Fruit fly (Drosophila melanogaster) whole organism, embryonic: ENCODE data around the gene CG12992.

Source experiments
- Abd-B ChIP-seq: fragments of 200-800 bp; sonication (Bioruptor generic); optimal IDR thresholded peaks from 2 replicates; lab custom pipeline; 2018; ENCODE audit warnings: missing biosample characterization, mild to moderate bottlenecking, missing genetic modification characterization, moderate library complexity
- Ada2b ChIP-seq: fragments of 200-800 bp; sonication (Bioruptor generic); IDR thresholded peaks from 2 replicates; pipeline ENCODE4 v1.3.6; 2022; ENCODE audit warnings: missing biosample characterization, missing genetic modification characterization
- Adf1 ChIP-seq: fragments of 200-800 bp; sonication (Bioruptor generic); IDR thresholded peaks from 2 replicates; pipeline ENCODE4 v1.3.6; 2022; ENCODE audit warnings: missing biosample characterization, missing genetic modification characterization
- Aef1 ChIP-seq: fragments of 200-800 bp; sonication (Bioruptor generic); IDR thresholded peaks from 3 replicates; pipeline ENCODE4 v1.3.6; 2022; ENCODE audit warnings: missing biosample characterization, missing genetic modification characterization
- Atf-2 ChIP-seq: fragments of 200-800 bp; sonication (Bioruptor generic); optimal IDR thresholded peaks from 2 replicates; lab custom pipeline; 2016; ENCODE audit warnings: missing biosample characterization, missing genetic modification characterization
- CG10209 ChIP-seq: fragments of 200-800 bp; sonication (Bioruptor generic); optimal IDR thresholded peaks from 3 replicates; lab custom pipeline; 2017; ENCODE audit warnings: missing biosample characterization, mild to moderate bottlenecking, missing genetic modification characterization, missing genetic modification reagents
- CG11398 ChIP-seq: fragments of 200-800 bp; sonication (Bioruptor generic); optimal IDR thresholded peaks from 2 replicates; lab custom pipeline; 2016; ENCODE audit warnings: missing biosample characterization, missing genetic modification characterization
- CG1602 ChIP-seq: fragments of 200-800 bp; sonication (Bioruptor generic); optimal IDR thresholded peaks from 3 replicates; lab custom pipeline; 2016; ENCODE audit warnings: missing biosample characterization, missing genetic modification characterization
- CG1647 ChIP-seq: fragments of 200-800 bp; sonication (Bioruptor generic); optimal IDR thresholded peaks from 3 replicates; lab custom pipeline; 2016; ENCODE audit warnings: missing biosample characterization, missing genetic modification characterization
- CG17359 ChIP-seq: fragments of 200-800 bp; sonication (Bioruptor generic); optimal IDR thresholded peaks from 3 replicates; lab custom pipeline; 2018; ENCODE audit warnings: missing biosample characterization, mild to moderate bottlenecking, missing genetic modification characterization, moderate library complexity
- CG17385 ChIP-seq: fragments of 200-800 bp; sonication (Bioruptor generic); optimal IDR thresholded peaks from 3 replicates; lab custom pipeline; 2018; ENCODE audit warnings: missing biosample characterization, mild to moderate bottlenecking, missing genetic modification characterization
- CG17802 ChIP-seq: fragments of 200-800 bp; sonication (Bioruptor generic); optimal IDR thresholded peaks from 2 replicates; lab custom pipeline; 2018; ENCODE audit warnings: missing biosample characterization, mild to moderate bottlenecking, missing genetic modification characterization, moderate library complexity
- CG3838 ChIP-seq: fragments of 200-800 bp; sonication (Bioruptor generic); optimal IDR thresholded peaks from 3 replicates; lab custom pipeline; 2016; ENCODE audit warnings: missing biosample characterization, missing genetic modification characterization
- CG4730 ChIP-seq: fragments of 200-800 bp; sonication (Bioruptor generic); IDR thresholded peaks from 2 replicates; pipeline ENCODE4 v1.3.6; 2022; ENCODE audit warnings: missing biosample characterization, missing genetic modification characterization
- CG7928 ChIP-seq: fragments of 200-800 bp; sonication (Bioruptor generic); optimal IDR thresholded peaks from 2 replicates; lab custom pipeline; 2017; ENCODE audit warnings: missing biosample characterization, mild to moderate bottlenecking, missing genetic modification characterization
- CG9797 ChIP-seq: fragments of 200-800 bp; sonication (Bioruptor generic); optimal IDR thresholded peaks from 3 replicates; lab custom pipeline; 2018; ENCODE audit warnings: missing biosample characterization, mild to moderate bottlenecking, missing genetic modification characterization
- Dll ChIP-seq: fragments of 200-800 bp; sonication (Bioruptor generic); IDR thresholded peaks from 4 replicates; pipeline ENCODE4 v1.3.6; 2022; ENCODE audit warnings: missing biosample characterization, missing genetic modification characterization; ENCODE audit not compliant: partially characterized antibody
- E2f2 ChIP-seq: fragments of 200-800 bp; sonication (Bioruptor generic); IDR thresholded peaks from 2 replicates; pipeline ENCODE4 v1.3.6; 2022; ENCODE audit warnings: missing biosample characterization, missing genetic modification characterization
- ERR ChIP-seq: fragments of 200-800 bp; sonication (Bioruptor generic); optimal IDR thresholded peaks from 2 replicates; lab custom pipeline; 2016; ENCODE audit warnings: missing biosample characterization, missing genetic modification characterization
- Ets65A ChIP-seq: fragments of 200-800 bp; sonication (Bioruptor generic); peaks from one replicate; lab custom pipeline; 2016; ENCODE audit warnings: missing biosample characterization, missing genetic modification characterization
- Ets97D ChIP-seq: fragments of 200-800 bp; sonication (Bioruptor generic); optimal IDR thresholded peaks from 3 replicates; lab custom pipeline; 2016; ENCODE audit warnings: missing biosample characterization, missing genetic modification characterization
- Hr51 ChIP-seq, 2 experiments: fragments of 200-800 bp; sonication (Bioruptor generic); optimal IDR thresholded peaks; 2 replicates in 1 of 2; 3 replicates in 1 of 2; lab custom pipeline; 2016 to 2018; ENCODE audit warnings: missing biosample characterization in 2 of 2, missing genetic modification characterization in 2 of 2, mild to moderate bottlenecking in 1 of 2, moderate library complexity in 1 of 2
- MBD-R2 ChIP-seq: fragments of 200-800 bp; sonication (Bioruptor generic); IDR thresholded peaks from 2 replicates; pipeline ENCODE4 v1.3.6; 2022; ENCODE audit warnings: missing biosample characterization, missing genetic modification characterization
- Myb ChIP-seq: fragments of 200-800 bp; sonication (Bioruptor generic); optimal IDR thresholded peaks from 2 replicates; lab custom pipeline; 2016; ENCODE audit warnings: missing biosample characterization, missing genetic modification characterization
- NC2α ChIP-seq: fragments of 200-800 bp; sonication (Bioruptor generic); optimal IDR thresholded peaks from 2 replicates; lab custom pipeline; 2016; ENCODE audit warnings: missing biosample characterization, missing genetic modification characterization
- Pdp1 ChIP-seq, 2 experiments: fragments of 200-800 bp; sonication (Bioruptor generic); optimal IDR thresholded peaks; 3 replicates each; lab custom pipeline; 2016; ENCODE audit warnings: missing biosample characterization in 2 of 2, missing genetic modification characterization in 2 of 2, mild to moderate bottlenecking in 1 of 2, moderate library complexity in 1 of 2
- Sin3A ChIP-seq: fragments of >200 bp; optimal IDR thresholded peaks from 2 replicates; lab custom pipeline; 2018
- Spps ChIP-seq: fragments of 200-800 bp; sonication (Bioruptor generic); optimal IDR thresholded peaks from 2 replicates; lab custom pipeline; 2018; ENCODE audit warnings: missing biosample characterization, mild to moderate bottlenecking, missing genetic modification characterization
- TFAM ChIP-seq: fragments of 200-800 bp; sonication (Bioruptor generic); optimal IDR thresholded peaks from 2 replicates; lab custom pipeline; 2017; ENCODE audit warnings: missing biosample characterization, missing genetic modification characterization, inconsistent platforms
- ac ChIP-seq: fragments of 200-800 bp; sonication (Bioruptor generic); optimal IDR thresholded peaks from 3 replicates; lab custom pipeline; 2017; ENCODE audit warnings: missing biosample characterization, mild to moderate bottlenecking, missing genetic modification characterization
- ash1 ChIP-seq: fragments of 200-800 bp; sonication (Bioruptor generic); optimal IDR thresholded peaks from 2 replicates; lab custom pipeline; 2018; ENCODE audit warnings: missing biosample characterization, mild to moderate bottlenecking, missing genetic modification characterization
- bigmax ChIP-seq: fragments of 200-800 bp; sonication (Bioruptor generic); optimal IDR thresholded peaks from 2 replicates; lab custom pipeline; 2018; ENCODE audit warnings: missing biosample characterization, mild to moderate bottlenecking, missing genetic modification characterization
- chm ChIP-seq: fragments of 200-800 bp; sonication (Bioruptor generic); IDR thresholded peaks from 2 replicates; pipeline ENCODE4 v1.3.6; 2022; ENCODE audit warnings: missing biosample characterization, missing genetic modification characterization
- danr ChIP-seq: fragments of 200-800 bp; sonication (Bioruptor generic); IDR thresholded peaks from 2 replicates; pipeline ENCODE4 v1.3.6; 2022; ENCODE audit warnings: missing biosample characterization, missing genetic modification characterization
- esg ChIP-seq: fragments of 200-800 bp; sonication (Bioruptor generic); conservative IDR thresholded peaks from 2 replicates; pipeline ENCODE4 v1.3.6; 2022; ENCODE audit warnings: missing biosample characterization, missing genetic modification characterization
- her ChIP-seq: fragments of 200-800 bp; sonication (Bioruptor generic); optimal IDR thresholded peaks from 2 replicates; lab custom pipeline; 2016; ENCODE audit warnings: missing biosample characterization, missing genetic modification characterization
- kay ChIP-seq: fragments of 200-800 bp; sonication (Bioruptor generic); optimal IDR thresholded peaks from 2 replicates; lab custom pipeline; 2016; ENCODE audit warnings: missing biosample characterization, missing genetic modification characterization
- lilli ChIP-seq: fragments of 200-800 bp; sonication (Bioruptor generic); optimal IDR thresholded peaks from 3 replicates; lab custom pipeline; 2016; ENCODE audit warnings: missing biosample characterization, missing genetic modification characterization
- lola ChIP-seq, 3 experiments: fragments of >200 bp in 2 of 3; fragments of 200-800 bp in 1 of 3; sonication (Bioruptor generic) in 1 of 3; optimal IDR thresholded peaks; 2 replicates each; lab custom pipeline; 2017 to 2019; ENCODE audit warnings: missing biosample characterization in 3 of 3, missing genetic modification characterization in 3 of 3, mild to moderate bottlenecking in 1 of 3, moderate library complexity in 1 of 3
- nmo ChIP-seq: fragments of 200-800 bp; sonication (Bioruptor generic); optimal IDR thresholded peaks from 2 replicates; lab custom pipeline; 2018; ENCODE audit warnings: missing biosample characterization, mild to moderate bottlenecking, missing genetic modification characterization, moderate library complexity
- odd ChIP-seq: fragments of 200-800 bp; sonication (Bioruptor generic); optimal IDR thresholded peaks from 2 replicates; lab custom pipeline; 2017; ENCODE audit warnings: missing biosample characterization, mild to moderate bottlenecking, missing genetic modification characterization
- p53 ChIP-seq: fragments of 200-800 bp; sonication (Bioruptor generic); optimal IDR thresholded peaks from 2 replicates; lab custom pipeline; 2016; ENCODE audit warnings: missing biosample characterization, missing genetic modification characterization
- pan ChIP-seq, 4 experiments: fragments of >200 bp in 3 of 4; fragments of 200-800 bp in 1 of 4; sonication (Bioruptor generic) in 1 of 4; optimal IDR thresholded peaks in 3 of 4; IDR thresholded peaks in 1 of 4; 2 replicates each; pipeline versions ENCODE4 v1.3.6 to Lab custom; 2017 to 2022; ENCODE audit warnings: missing biosample characterization in 2 of 4, missing genetic modification characterization in 2 of 4, mixed read lengths in 1 of 4
- pnt ChIP-seq: fragments of 200-800 bp; sonication (Bioruptor generic); optimal IDR thresholded peaks from 3 replicates; lab custom pipeline; 2016; ENCODE audit warnings: missing biosample characterization, missing genetic modification characterization
- pros ChIP-seq: fragments of 200-800 bp; sonication (Bioruptor generic); optimal IDR thresholded peaks from 3 replicates; lab custom pipeline; 2019; ENCODE audit warnings: missing biosample characterization, mild to moderate bottlenecking, missing genetic modification characterization, moderate library complexity
- sens ChIP-seq: fragments of 200-800 bp; sonication (Bioruptor generic); peaks from one replicate; lab custom pipeline; 2016; ENCODE audit warnings: missing biosample characterization, missing genetic modification characterization
- slou ChIP-seq: fragments of 200-800 bp; sonication (Bioruptor generic); optimal IDR thresholded peaks from 3 replicates; lab custom pipeline; 2016; ENCODE audit warnings: missing biosample characterization, missing genetic modification characterization
- sqz ChIP-seq: fragments of 200-800 bp; sonication (Bioruptor generic); optimal IDR thresholded peaks from 3 replicates; lab custom pipeline; 2018; ENCODE audit warnings: missing biosample characterization, mild to moderate bottlenecking, missing genetic modification characterization
- tll ChIP-seq, 2 experiments: fragments of 200-800 bp in 1 of 2; fragments of >200 bp in 1 of 2; sonication (Bioruptor generic) in 1 of 2; optimal IDR thresholded peaks; 2 replicates each; lab custom pipeline; 2017 to 2019; ENCODE audit warnings: missing biosample characterization in 2 of 2, missing genetic modification characterization in 2 of 2, mild to moderate bottlenecking in 1 of 2, moderate library complexity in 1 of 2
- wor ChIP-seq: fragments of 200-800 bp; sonication (Bioruptor generic); IDR thresholded peaks from 2 replicates; pipeline ENCODE4 v1.3.6; 2022; ENCODE audit warnings: missing biosample characterization, missing genetic modification characterization
- zfh1 ChIP-seq: fragments of 200-800 bp; sonication (Bioruptor generic); IDR thresholded peaks from 3 replicates; pipeline ENCODE4 v1.3.6; 2022; ENCODE audit warnings: missing biosample characterization, missing genetic modification characterization

CG12992 gene

DNA sequence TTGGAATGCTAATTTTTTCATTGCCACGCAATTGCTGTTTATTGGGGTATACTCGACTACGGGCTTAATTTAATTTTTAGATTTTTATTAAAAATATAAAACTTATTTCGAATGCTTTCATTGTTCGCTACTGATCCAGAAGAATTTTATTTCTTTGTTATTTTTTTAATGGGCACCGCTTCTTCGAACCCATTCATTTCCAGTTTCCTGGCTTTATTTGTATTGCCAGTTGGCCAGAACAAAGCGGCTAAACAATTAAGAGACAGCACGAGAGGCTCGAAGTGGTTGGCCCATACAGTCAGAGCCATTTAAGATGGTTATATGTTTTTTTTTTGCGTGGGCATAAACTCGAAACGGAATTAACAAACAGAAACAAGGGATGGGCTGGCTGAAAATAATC lies 7.2 kb downstream of the CG12992 start (continued):
- TF ChIP-seq lola (GFP tag; optimal IDR thresholded peaks at IDR 0.05; lab: Kevin White, UChicago), result no peak
- peak; percentile 74 for TF ChIP-seq CG17385 (GFP tag; lab: Kevin White, UChicago)
- TF ChIP-seq CG4730 (GFP tag; lab: Robert Waterston, UW), result peak; percentile 79
- no peak for TF ChIP-seq bigmax (GFP tag; lab: Kevin White, UChicago)
- TF ChIP-seq lilli (GFP tag; lab: Kevin White, UChicago), result peak; percentile 88
- peak; percentile 54 for TF ChIP-seq danr (GFP tag; lab: Robert Waterston, UW)
- TF ChIP-seq MBD-R2, result peak; percentile 58; the same call in 1 of the 2 replicates
- TF ChIP-seq Sin3A (lab: Kevin White, UChicago), result no peak
- peak; percentile 60 for TF ChIP-seq E2f2 (GFP tag; lab: Robert Waterston, UW)
- TF ChIP-seq sqz (GFP tag; lab: Kevin White, UChicago), result peak; percentile 22
- peak; percentile 30 for TF ChIP-seq her (GFP tag; lab: Kevin White, UChicago)
- TF ChIP-seq esg, result peak; percentile 81
- peak; percentile 84 for TF ChIP-seq CG17359 (tag; lab: Kevin White, UChicago)
- TF ChIP-seq p53, result no peak
- peak; percentile 78 for TF ChIP-seq CG10209 (GFP tag; lab: Kevin White, UChicago)
- TF ChIP-seq CG9797 (GFP tag; lab: Kevin White, UChicago), result no peak
- peak; percentile 55; the same call in 1 of the 2 replicates for TF ChIP-seq chm (GFP tag; lab: Robert Waterston, UW)
- peak; percentile 83 for TF ChIP-seq Aef1 (GFP tag; lab: Robert Waterston, UW)
- peak; percentile 50 for TF ChIP-seq slou (GFP tag; lab: Kevin White, UChicago)
- TF ChIP-seq Atf-2 (GFP tag; lab: Kevin White, UChicago), result peak; percentile 4
- TF ChIP-seq zfh1, result peak; percentile 82
- peak; percentile 69 for TF ChIP-seq CG1647
- peak; percentile 49 for TF ChIP-seq CG7928 (GFP tag; lab: Kevin White, UChicago)
- no peak for TF ChIP-seq Myb
- no peak for TF ChIP-seq NC2α (GFP tag; lab: Kevin White, UChicago)
- TF ChIP-seq wor, result peak; percentile 58
- TF ChIP-seq pnt (GFP tag; lab: Kevin White, UChicago), result peak; percentile 39
- TF ChIP-seq Hr51 (GFP tag; optimal IDR thresholded peaks at IDR 0.05; lab: Kevin White, UChicago), result peak; percentile 54 to 61
- no peak for TF ChIP-seq ac (GFP tag; lab: Kevin White, UChicago)
- TF ChIP-seq Pdp1 (GFP tag; optimal IDR thresholded peaks at IDR 0.05; lab: Kevin White, UChicago), result peak; percentile 49 to 67
- no peak for TF ChIP-seq Dll
- peak; percentile 59 for TF ChIP-seq nmo (GFP tag; lab: Kevin White, UChicago)
- TF ChIP-seq kay (GFP tag; lab: Kevin White, UChicago), result no peak
- peak; percentile 13 for TF ChIP-seq Ets97D (GFP tag; lab: Kevin White, UChicago)
- TF ChIP-seq odd (GFP tag; lab: Kevin White, UChicago), result peak; percentile 41
- no peak for TF ChIP-seq tll (GFP tag; optimal IDR thresholded peaks at IDR 0.05; lab: Kevin White, UChicago)
- peak; percentile 86 for TF ChIP-seq sens (GFP tag; lab: Kevin White, UChicago)
- TF ChIP-seq Abd-B (GFP tag; lab: Kevin White, UChicago), result peak; percentile 74
- peak; percentile 74 for TF ChIP-seq Ets65A (GFP tag; lab: Kevin White, UChicago)
- peak; percentile 5 for TF ChIP-seq CG3838 (GFP tag; lab: Kevin White, UChicago)
- TF ChIP-seq Spps (tag; lab: Kevin White, UChicago), result no peak
- TF ChIP-seq CG11398 (GFP tag; lab: Kevin White, UChicago), result no peak
- TF ChIP-seq pros (GFP tag; lab: Kevin White, UChicago), result no peak
- peak; percentile 80 for TF ChIP-seq Ada2b (GFP tag; lab: Robert Waterston, UW)
- peak; percentile 63 for TF ChIP-seq CG1602 (GFP tag; lab: Kevin White, UChicago)
- peak; percentile 63 for TF ChIP-seq Adf1 (GFP tag; lab: Robert Waterston, UW)
- TF ChIP-seq CG17802 (tag; lab: Kevin White, UChicago), result peak; percentile 39
- no peak for TF ChIP-seq pan (optimal IDR thresholded peaks at IDR 0.05; lab: Kevin White, UChicago)
- TF ChIP-seq pan (GFP tag; optimal IDR thresholded peaks at IDR 0.05 in 1 of 2, IDR thresholded peaks at IDR 0.05 in 1 of 2), result peak in 1 of 2 experiments; percentile 80
- TF ChIP-seq ERR (GFP tag; lab: Kevin White, UChicago), result no peak
- no peak for TF ChIP-seq TFAM (GFP tag; lab: Kevin White, UChicago)
- no peak for TF ChIP-seq ash1 (GFP tag; lab: Kevin White, UChicago)
